Fruit fly (Drosophila melanogaster) S2 (cell line): ENCODE measurements around the gene CadN2.

Experiments used
- CG8478 ChIP-seq: fragments of >200 bp; optimal IDR thresholded peaks from 2 replicates; lab custom pipeline; 2018
- CTCF ChIP-seq, 2 experiments: fragments of >200 bp; optimal IDR thresholded peaks; 2 replicates each; lab custom pipeline; 2018

- TF ChIP-seq CTCF (optimal IDR thresholded peaks at IDR 0.05; lab: Kevin White, UChicago) (no peak), CG8478 (lab: Kevin White, UChicago) (no peak)
Measured at dm6 chr2L:17770775-17771174, 104.3 kb downstream of the CadN2 start.
